Worm (Caenorhabditis elegans) whole organism, young adult: ENCODE data around the gene srb-6.

Experiments
- C06A6.2 ChIP-seq: fragments of 200-800 bp; sonication (Bioruptor generic); conservative IDR thresholded peaks from 2 replicates; pipeline ENCODE4 v1.3.6; 2022; ENCODE audit warnings: missing genetic modification characterization, missing compliant biosample characterization
- D2030.7 ChIP-seq: fragments of 200-800 bp; sonication (Bioruptor generic); IDR thresholded peaks from 2 replicates; pipeline ENCODE4 v1.3.6; 2022; ENCODE audit warnings: missing genetic modification reagents, missing genetic modification characterization, missing compliant biosample characterization
- F33H1.4 ChIP-seq: fragments of 200-800 bp; sonication (Bioruptor generic); IDR thresholded peaks from 2 replicates; pipeline ENCODE4 v1.3.6; 2022; ENCODE audit warnings: missing genetic modification reagents, missing genetic modification characterization, missing compliant biosample characterization
- F37B4.10 ChIP-seq: fragments of 200-800 bp; sonication (Bioruptor generic); IDR thresholded peaks from 2 replicates; pipeline ENCODE4 v1.3.6; 2022; ENCODE audit warnings: missing genetic modification characterization, missing compliant biosample characterization
- F39B2.1 ChIP-seq: fragments of 200-800 bp; sonication (Bioruptor generic); IDR thresholded peaks from 2 replicates; pipeline ENCODE4 v1.3.6; 2022; ENCODE audit warnings: missing genetic modification reagents, missing genetic modification characterization, missing compliant biosample characterization
- F49E8.2 ChIP-seq: sonication (generic microtip); optimal IDR thresholded peaks from 3 replicates; lab custom pipeline; 2017; ENCODE audit warnings: missing genetic modification characterization, mild to moderate bottlenecking, missing compliant biosample characterization, antibody characterized with exemption, moderate library complexity; ENCODE audit not compliant: insufficient read depth
- F57A8.1 ChIP-seq: fragments of 200-800 bp; sonication (Bioruptor generic); optimal IDR thresholded peaks from 2 replicates; lab custom pipeline; 2018; ENCODE audit warnings: mild to moderate bottlenecking, missing genetic modification characterization, moderate library complexity, missing compliant biosample characterization
- T07F8.4 ChIP-seq: sonication (generic microtip); optimal IDR thresholded peaks from 2 replicates; lab custom pipeline; 2016; ENCODE audit warnings: mild to moderate bottlenecking, missing genetic modification characterization, moderate library complexity, missing compliant biosample characterization
- Y53F4B.3 ChIP-seq: fragments of 200-800 bp; sonication (Bioruptor generic); IDR thresholded peaks from 2 replicates; pipeline ENCODE4 v1.3.6; 2022; ENCODE audit warnings: missing genetic modification reagents, missing genetic modification characterization, missing compliant biosample characterization
- Y56A3A.18 ChIP-seq: fragments of 200-800 bp; sonication (Bioruptor generic); IDR thresholded peaks from 2 replicates; pipeline ENCODE4 v1.3.6; 2022; ENCODE audit warnings: missing genetic modification reagents, missing genetic modification characterization, missing compliant biosample characterization
- attf-5 ChIP-seq: fragments of 200-800 bp; sonication (Bioruptor generic); optimal IDR thresholded peaks from 2 replicates; lab custom pipeline; 2018; ENCODE audit warnings: mild to moderate bottlenecking, missing genetic modification characterization, missing compliant biosample characterization
- bed-1 ChIP-seq: fragments of 200-800 bp; sonication (Bioruptor generic); IDR thresholded peaks from 2 replicates; pipeline ENCODE4 v1.3.6; 2022; ENCODE audit warnings: missing genetic modification reagents, missing genetic modification characterization, missing compliant biosample characterization
- cebp-1 ChIP-seq, 2 experiments: fragments of 200-800 bp in 1 of 2; sonication (Bioruptor generic) in 1 of 2; sonication (generic microtip) in 1 of 2; IDR thresholded peaks in 1 of 2; optimal IDR thresholded peaks in 1 of 2; 2 replicates each; pipeline versions ENCODE4 v1.3.6 to Lab custom; 2017 to 2022; ENCODE audit warnings: missing compliant biosample characterization in 2 of 2, missing genetic modification characterization in 2 of 2, mild to moderate bottlenecking in 1 of 2, missing genetic modification reagents in 1 of 2, moderate library complexity in 1 of 2
- cebp-2 ChIP-seq: fragments of 200-800 bp; sonication (Bioruptor generic); IDR thresholded peaks from 2 replicates; pipeline ENCODE4 v1.3.6; 2022; ENCODE audit warnings: missing genetic modification characterization, missing compliant biosample characterization
- ceh-27 ChIP-seq: fragments of 200-800 bp; sonication (Bioruptor generic); optimal IDR thresholded peaks from 2 replicates; lab custom pipeline; 2018; ENCODE audit warnings: mild to moderate bottlenecking, missing genetic modification characterization, moderate library complexity, missing compliant biosample characterization
- ceh-58 ChIP-seq: fragments of 200-800 bp; sonication (Bioruptor generic); IDR thresholded peaks from 2 replicates; pipeline ENCODE4 v1.3.6; 2022; ENCODE audit warnings: missing genetic modification characterization, missing compliant biosample characterization
- die-1 ChIP-seq: sonication (generic microtip); optimal IDR thresholded peaks from 2 replicates; lab custom pipeline; 2016; ENCODE audit warnings: missing genotype, mild to moderate bottlenecking, missing genetic modification characterization, missing compliant biosample characterization
- dox-1 ChIP-seq: fragments of 200-800 bp; sonication (Bioruptor generic); IDR thresholded peaks from 2 replicates; pipeline ENCODE4 v1.3.6; 2022; ENCODE audit warnings: missing genetic modification reagents, missing genetic modification characterization, missing compliant biosample characterization
- ekl-4 ChIP-seq: fragments of 200-800 bp; sonication (Bioruptor generic); IDR thresholded peaks from 2 replicates; pipeline ENCODE4 v1.3.6; 2022; ENCODE audit warnings: missing genetic modification reagents, missing genetic modification characterization, missing compliant biosample characterization
- ets-4 ChIP-seq: fragments of 200-800 bp; sonication (Bioruptor generic); optimal IDR thresholded peaks from 2 replicates; lab custom pipeline; 2018; ENCODE audit warnings: mild to moderate bottlenecking, missing genetic modification characterization, missing compliant biosample characterization
- fkh-3 ChIP-seq: sonication (generic microtip); optimal IDR thresholded peaks from 2 replicates; lab custom pipeline; 2016; ENCODE audit warnings: mild to moderate bottlenecking, missing genetic modification characterization, missing compliant biosample characterization
- gei-17 ChIP-seq: fragments of 200-800 bp; sonication (Bioruptor generic); optimal IDR thresholded peaks from 2 replicates; lab custom pipeline; 2018; ENCODE audit warnings: mild to moderate bottlenecking, missing genetic modification characterization, missing compliant biosample characterization
- hlh-12 ChIP-seq: sonication (generic microtip); optimal IDR thresholded peaks from 2 replicates; lab custom pipeline; 2016; ENCODE audit warnings: missing genetic modification characterization, missing compliant biosample characterization
- hrde-1 ChIP-seq: sonication (generic microtip); optimal IDR thresholded peaks from 2 replicates; lab custom pipeline; 2016; ENCODE audit warnings: missing genetic modification characterization, mild to moderate bottlenecking, missing compliant biosample characterization, moderate library complexity, missing genotype, missing genetic modification reagents, borderline replicate concordance
- hsf-1 ChIP-seq: fragments of 200-800 bp; sonication (Bioruptor generic); IDR thresholded peaks from 2 replicates; pipeline ENCODE4 v1.3.6; 2022; ENCODE audit warnings: missing genetic modification reagents, missing genetic modification characterization, missing compliant biosample characterization
- let-526 ChIP-seq: fragments of 200-800 bp; sonication (Bioruptor generic); IDR thresholded peaks from 2 replicates; pipeline ENCODE4 v1.3.6; 2022; ENCODE audit warnings: missing genetic modification reagents, missing genetic modification characterization, missing compliant biosample characterization
- lin-26 ChIP-seq: fragments of 200-800 bp; sonication (Bioruptor generic); IDR thresholded peaks from 2 replicates; pipeline ENCODE4 v1.3.6; 2022; ENCODE audit warnings: missing genetic modification reagents, missing genetic modification characterization, missing compliant biosample characterization
- lir-1 ChIP-seq: fragments of 200-800 bp; sonication (Bioruptor generic); conservative IDR thresholded peaks from 2 replicates; pipeline ENCODE4 v1.3.6; 2022; ENCODE audit warnings: missing genetic modification reagents, missing genetic modification characterization, missing compliant biosample characterization
- madf-10 ChIP-seq: sonication (generic microtip); optimal IDR thresholded peaks from 2 replicates; lab custom pipeline; 2016; ENCODE audit warnings: mild to moderate bottlenecking, missing genetic modification characterization, missing compliant biosample characterization
- madf-3 ChIP-seq: fragments of 200-800 bp; sonication (Bioruptor generic); IDR thresholded peaks from 2 replicates; pipeline ENCODE4 v1.3.6; 2022; ENCODE audit warnings: missing genetic modification reagents, missing genetic modification characterization, missing compliant biosample characterization
- madf-6 ChIP-seq: fragments of 200-800 bp; sonication (Bioruptor generic); IDR thresholded peaks from 2 replicates; pipeline ENCODE4 v1.3.6; 2022; ENCODE audit warnings: missing genetic modification reagents, missing genetic modification characterization, missing compliant biosample characterization
- mel-28 ChIP-seq: sonication (generic microtip); optimal IDR thresholded peaks from 2 replicates; lab custom pipeline; 2016; ENCODE audit warnings: borderline replicate concordance, mild to moderate bottlenecking, missing genetic modification characterization, missing compliant biosample characterization
- nfya-2 ChIP-seq: fragments of 200-800 bp; sonication (Bioruptor generic); IDR thresholded peaks from 2 replicates; pipeline ENCODE4 v1.3.6; 2022; ENCODE audit warnings: missing genetic modification reagents, missing genetic modification characterization, missing compliant biosample characterization
- nhr-27 ChIP-seq: fragments of 200-800 bp; sonication (Bioruptor generic); optimal IDR thresholded peaks from 2 replicates; lab custom pipeline; 2018; ENCODE audit warnings: mild to moderate bottlenecking, missing genetic modification characterization, moderate library complexity, missing compliant biosample characterization
- nhr-80 ChIP-seq: sonication (generic microtip); optimal IDR thresholded peaks from 2 replicates; lab custom pipeline; 2016; ENCODE audit warnings: missing genetic modification characterization, missing compliant biosample characterization
- nhr-90 ChIP-seq: sonication (generic microtip); optimal IDR thresholded peaks from 2 replicates; lab custom pipeline; 2016; ENCODE audit warnings: missing genotype, mild to moderate bottlenecking, missing genetic modification characterization, missing compliant biosample characterization
- pha-4 ChIP-seq: fragments of 150-350 bp; sonication (generic microtip); optimal IDR thresholded peaks from 2 replicates; lab custom pipeline; 2014; ENCODE audit warnings: missing biosample characterization, missing genetic modification reagents, missing genetic modification characterization
- sdz-38 ChIP-seq: sonication (generic microtip); optimal IDR thresholded peaks from 2 replicates; lab custom pipeline; 2016; ENCODE audit warnings: missing genotype, missing genetic modification characterization, missing compliant biosample characterization
- snpc-3.4 ChIP-seq: sonication (generic microtip); optimal IDR thresholded peaks from 2 replicates; lab custom pipeline; 2017; ENCODE audit warnings: missing genetic modification characterization, mild to moderate bottlenecking, missing compliant biosample characterization, antibody characterized with exemption, moderate library complexity, missing genotype, missing genetic modification reagents
- somi-1 ChIP-seq: fragments of 200-800 bp; sonication (Bioruptor generic); optimal IDR thresholded peaks from 2 replicates; lab custom pipeline; 2018; ENCODE audit warnings: mild to moderate bottlenecking, missing genetic modification characterization, missing compliant biosample characterization
- sptf-2 ChIP-seq: fragments of 200-800 bp; sonication (Bioruptor generic); optimal IDR thresholded peaks from 2 replicates; lab custom pipeline; 2018; ENCODE audit warnings: mild to moderate bottlenecking, missing genetic modification characterization, missing compliant biosample characterization
- tlf-1 ChIP-seq: fragments of 200-800 bp; sonication (Bioruptor generic); optimal IDR thresholded peaks from 2 replicates; lab custom pipeline; 2018; ENCODE audit warnings: mild to moderate bottlenecking, missing genetic modification characterization, missing compliant biosample characterization
- unc-62 ChIP-seq: fragments of 150-350 bp; optimal IDR thresholded peaks from 2 replicates; lab custom pipeline; 2014; ENCODE audit warnings: missing biosample characterization, missing genetic modification reagents, missing genetic modification characterization
- zim-3 ChIP-seq: sonication (generic microtip); optimal IDR thresholded peaks from 2 replicates; lab custom pipeline; 2017; ENCODE audit warnings: mild to moderate bottlenecking, missing genetic modification characterization, moderate library complexity, missing compliant biosample characterization
- ztf-18 ChIP-seq: sonication (generic microtip); optimal IDR thresholded peaks from 2 replicates; lab custom pipeline; 2016; ENCODE audit warnings: missing genotype, mild to moderate bottlenecking, missing genetic modification characterization, missing compliant biosample characterization
- ztf-25 ChIP-seq: fragments of 200-800 bp; sonication (Bioruptor generic); IDR thresholded peaks from 2 replicates; pipeline ENCODE4 v1.3.6; 2022; ENCODE audit warnings: missing genetic modification reagents, missing genetic modification characterization, missing compliant biosample characterization
- ztf-26 ChIP-seq: sonication (generic microtip); optimal IDR thresholded peaks from 2 replicates; lab custom pipeline; 2017; ENCODE audit warnings: missing genetic modification characterization, missing compliant biosample characterization
- ztf-28 ChIP-seq: fragments of 200-800 bp; sonication (Bioruptor generic); IDR thresholded peaks from 2 replicates; pipeline ENCODE4 v1.3.6; 2022; ENCODE audit warnings: missing genetic modification reagents, missing genetic modification characterization, missing compliant biosample characterization
- ztf-3 ChIP-seq: fragments of 200-800 bp; sonication (Bioruptor generic); optimal IDR thresholded peaks from 2 replicates; lab custom pipeline; 2018; ENCODE audit warnings: mild to moderate bottlenecking, missing genetic modification characterization, missing compliant biosample characterization

srb-6 gene

DNA sequence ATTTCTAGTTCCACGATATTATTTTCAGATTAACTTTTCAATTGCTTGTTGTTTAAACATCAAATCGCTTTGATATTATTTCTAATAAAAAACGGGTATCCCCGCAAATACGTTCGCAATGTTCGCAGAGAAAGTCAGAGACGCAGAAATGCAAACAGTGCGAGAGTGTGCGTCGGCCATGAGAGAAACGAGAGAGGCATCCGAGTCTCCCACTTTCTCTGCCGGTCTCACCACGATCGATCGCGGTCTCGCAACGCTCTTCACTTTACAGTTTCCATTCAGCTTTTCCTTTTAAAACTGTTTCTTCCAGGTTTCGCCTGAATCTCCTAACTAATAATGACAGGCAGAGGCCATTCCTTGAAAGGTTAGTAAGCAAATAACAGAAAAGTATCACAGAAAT lies 20.4 kb upstream of the srb-6 start, which contains the start of gene F33H1.4 (continued):
- TF ChIP-seq F33H1.4 (peak; percentile 80), tlf-1 (GFP tag; lab: Kevin White, UChicago) (peak; percentile 4), ekl-4 (GFP tag; lab: Robert Waterston, UW) (peak; percentile 62; the same call in 1 of the 2 replicates), snpc-3.4 (tag; lab: Kevin White, UChicago) (peak; percentile 8), die-1 (tag; lab: Kevin White, UChicago) (no peak), hsf-1 (GFP tag; lab: Robert Waterston, UW) (no peak), C06A6.2 (GFP tag; lab: Robert Waterston, UW) (no peak), ceh-27 (peak; percentile 63), attf-5 (GFP tag; lab: Kevin White, UChicago) (peak; percentile 44), bed-1 (no peak), pha-4 (tag; lab: Kevin White, UChicago) (no peak), hlh-12 (no peak), sptf-2 (GFP tag; lab: Kevin White, UChicago) (no peak), F57A8.1 (GFP tag; lab: Kevin White, UChicago) (no peak), nhr-90 (tag; lab: Kevin White, UChicago) (no peak), Y56A3A.18 (GFP tag; lab: Robert Waterston, UW) (no peak), sdz-38 (tag; lab: Kevin White, UChicago) (no peak), dox-1 (GFP tag; lab: Robert Waterston, UW) (peak; percentile 5; the same call in 1 of the 2 replicates), mel-28 (tag; lab: Kevin White, UChicago) (no peak), F37B4.10 (GFP tag; lab: Robert Waterston, UW) (no peak), F39B2.1 (GFP tag; lab: Robert Waterston, UW) (no peak), lir-1 (GFP tag; lab: Robert Waterston, UW) (no peak), let-526 (GFP tag; lab: Robert Waterston, UW) (no peak), ceh-58 (GFP tag; lab: Robert Waterston, UW) (no peak), D2030.7 (GFP tag; lab: Robert Waterston, UW) (peak; percentile 57), F49E8.2 (tag; lab: Kevin White, UChicago) (peak; percentile 60), nfya-2 (no peak), madf-3 (GFP tag; lab: Robert Waterston, UW) (peak; percentile 91), hrde-1 (tag; lab: Kevin White, UChicago) (no peak), ztf-25 (no peak), gei-17 (GFP tag; lab: Kevin White, UChicago) (no peak), T07F8.4 (tag; lab: Kevin White, UChicago) (no peak), nhr-80 (tag; lab: Kevin White, UChicago) (no peak), ztf-18 (tag; lab: Kevin White, UChicago) (no peak), madf-6 (GFP tag; lab: Robert Waterston, UW) (peak; percentile 57), somi-1 (GFP tag; lab: Kevin White, UChicago) (no peak), ztf-26 (tag; lab: Kevin White, UChicago) (no peak), ets-4 (GFP tag; lab: Kevin White, UChicago) (no peak), unc-62 (GFP tag; lab: Kevin White, UChicago) (no peak), madf-10 (peak; percentile 6), Y53F4B.3 (GFP tag; lab: Robert Waterston, UW) (no peak), fkh-3 (tag; lab: Kevin White, UChicago) (no peak), cebp-2 (GFP tag; lab: Robert Waterston, UW) (no peak), zim-3 (tag; lab: Kevin White, UChicago) (no peak), cebp-1 (GFP tag; IDR thresholded peaks at IDR 0.05; lab: Robert Waterston, UW) (no peak), cebp-1 (tag; optimal IDR thresholded peaks at IDR 0.05; lab: Kevin White, UChicago) (peak; percentile 79), ztf-28 (GFP tag; lab: Robert Waterston, UW) (no peak), nhr-27 (tag; lab: Kevin White, UChicago) (no peak), ztf-3 (GFP tag; lab: Kevin White, UChicago) (no peak), lin-26 (GFP tag; lab: Robert Waterston, UW) (no peak)
